Fruit fly (Drosophila melanogaster): ENCODE measurements around the gene CG13930.

The CG13930 gene

DNA sequence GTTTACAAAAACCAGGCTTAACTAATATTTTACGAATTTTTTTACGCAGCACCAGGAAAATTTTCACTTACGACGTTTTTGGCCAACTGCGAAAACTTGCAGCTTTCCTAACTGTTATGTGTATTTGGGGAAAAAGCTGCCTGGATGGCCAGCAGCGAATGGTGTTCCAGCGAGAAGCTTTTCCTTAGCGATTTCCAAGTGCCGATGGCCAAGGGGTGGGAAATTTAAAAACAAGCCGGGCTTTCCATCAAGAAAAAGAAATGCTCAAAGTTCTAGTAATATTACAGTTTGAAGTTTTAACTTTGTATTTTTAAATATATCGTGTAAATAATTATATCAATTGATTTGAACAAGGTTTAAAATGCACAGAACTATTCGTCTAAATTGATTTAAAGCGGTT, 34.9 kb downstream of the CG13930 start, which contains the start of gene nSyb:
TSS of gene nSyb (minus strand) at position 101 of the 400 bp plus-strand sequence.
- TF ChIP-seq CG5204 (GFP tag; optimal IDR thresholded peaks at IDR 0.05) (no peak), CG12768 (GFP tag; optimal IDR thresholded peaks at IDR 0.05) (no peak), cic (GFP tag; optimal IDR thresholded peaks at IDR 0.05) (no peak), cnc (optimal IDR thresholded peaks at IDR 0.05) (no peak), Clk (GFP tag; optimal IDR thresholded peaks at IDR 0.05) (no peak), CG1620 (GFP tag; optimal IDR thresholded peaks at IDR 0.05) (no peak), CG7045 (GFP tag; optimal IDR thresholded peaks at IDR 0.05) (no peak), CG7101 (tag; optimal IDR thresholded peaks at IDR 0.05) (no peak), CG14711 (tag; optimal IDR thresholded peaks at IDR 0.05) (no peak), pad (GFP tag; optimal IDR thresholded peaks at IDR 0.05) (no peak), tj (GFP tag; optimal IDR thresholded peaks at IDR 0.05) (no peak), CG33017 (tag; optimal IDR thresholded peaks at IDR 0.05) (no peak), CG11617 (GFP tag; optimal IDR thresholded peaks at IDR 0.05) (no peak)

DNA sequence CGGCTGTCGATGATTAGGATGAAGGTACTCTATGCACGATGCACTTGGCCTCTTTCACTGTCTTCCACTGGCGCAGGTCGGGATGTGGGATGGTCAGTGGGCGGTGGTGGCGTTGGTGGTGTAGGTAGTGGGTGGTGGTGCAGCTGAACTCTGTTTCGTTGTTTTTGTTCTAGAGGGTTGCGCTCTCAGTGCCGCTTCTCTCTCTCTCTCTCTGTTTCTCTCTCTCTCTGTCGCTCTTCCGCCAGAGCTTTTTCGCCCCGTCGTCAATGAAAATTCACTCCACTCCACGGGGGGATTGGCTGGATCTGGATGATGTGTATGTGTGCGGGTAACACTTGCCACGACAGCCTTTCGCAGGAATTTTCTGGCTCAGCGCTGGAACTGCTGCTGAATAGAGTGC, 35.6 kb downstream of the CG13930 start:
- TF ChIP-seq CG11617 (GFP tag; optimal IDR thresholded peaks at IDR 0.05): no peak
- no peak for TF ChIP-seq tj (GFP tag; optimal IDR thresholded peaks at IDR 0.05)
- TF ChIP-seq Clk (GFP tag; optimal IDR thresholded peaks at IDR 0.05): no peak
- TF ChIP-seq CG12768 (GFP tag; optimal IDR thresholded peaks at IDR 0.05): no peak
- no peak for TF ChIP-seq CG7045 (GFP tag; optimal IDR thresholded peaks at IDR 0.05)
- no peak for TF ChIP-seq ovo (GFP tag; optimal IDR thresholded peaks at IDR 0.05)
- TF ChIP-seq cic (GFP tag; optimal IDR thresholded peaks at IDR 0.05): no peak
- no peak for TF ChIP-seq kay (GFP tag; ENCODE audit: borderline replicate concordance)
- TF ChIP-seq Mnt (GFP tag; optimal IDR thresholded peaks at IDR 0.05): no peak
- TF ChIP-seq CG33017 (tag; optimal IDR thresholded peaks at IDR 0.05): no peak
- TF ChIP-seq bab1 (GFP tag; optimal IDR thresholded peaks at IDR 0.05): no peak
- no peak for TF ChIP-seq CG5204 (GFP tag; optimal IDR thresholded peaks at IDR 0.05)
- TF ChIP-seq cnc (optimal IDR thresholded peaks at IDR 0.05): no peak

DNA sequence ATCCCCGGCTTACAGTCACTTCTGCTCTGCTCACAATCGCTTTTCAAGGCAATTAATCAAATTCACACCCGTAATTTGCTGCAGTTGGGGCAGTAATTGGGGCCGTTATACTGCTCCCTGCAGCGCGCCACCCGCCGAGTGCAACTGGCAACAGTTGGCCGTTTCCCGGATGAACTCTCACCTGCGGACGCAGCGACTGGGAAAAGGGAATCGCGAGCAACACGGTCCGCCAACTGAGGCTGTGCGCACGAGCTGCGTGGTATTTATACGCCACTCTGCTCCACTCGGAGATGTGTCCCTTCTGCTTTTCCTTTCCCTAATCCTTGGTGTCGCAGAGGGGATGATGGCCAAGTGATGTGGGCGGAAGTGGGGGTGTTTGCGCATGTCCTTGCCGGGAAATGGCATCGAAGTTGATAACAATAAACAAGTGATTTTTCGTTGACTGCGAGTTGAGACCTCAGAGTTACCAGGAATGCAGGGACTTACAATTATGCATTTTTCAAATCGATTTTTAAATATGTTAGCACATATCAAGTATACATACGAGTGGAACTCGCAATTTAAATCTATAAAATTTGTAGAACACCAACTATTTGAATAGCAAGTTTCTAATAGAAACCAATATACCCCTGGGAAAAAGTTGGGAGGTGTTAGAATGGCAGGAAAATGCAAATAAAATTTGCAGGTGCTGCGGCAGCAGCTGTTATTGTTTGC, 43.3 kb downstream of the CG13930 start, which contains the start of gene GC:
TSS of gene GC (minus strand) at position 238 of the 714 bp plus-strand sequence.
- TF ChIP-seq CG33017 (tag; optimal IDR thresholded peaks at IDR 0.05) (no peak), CG7045 (GFP tag; optimal IDR thresholded peaks at IDR 0.05) (no peak)

DNA sequence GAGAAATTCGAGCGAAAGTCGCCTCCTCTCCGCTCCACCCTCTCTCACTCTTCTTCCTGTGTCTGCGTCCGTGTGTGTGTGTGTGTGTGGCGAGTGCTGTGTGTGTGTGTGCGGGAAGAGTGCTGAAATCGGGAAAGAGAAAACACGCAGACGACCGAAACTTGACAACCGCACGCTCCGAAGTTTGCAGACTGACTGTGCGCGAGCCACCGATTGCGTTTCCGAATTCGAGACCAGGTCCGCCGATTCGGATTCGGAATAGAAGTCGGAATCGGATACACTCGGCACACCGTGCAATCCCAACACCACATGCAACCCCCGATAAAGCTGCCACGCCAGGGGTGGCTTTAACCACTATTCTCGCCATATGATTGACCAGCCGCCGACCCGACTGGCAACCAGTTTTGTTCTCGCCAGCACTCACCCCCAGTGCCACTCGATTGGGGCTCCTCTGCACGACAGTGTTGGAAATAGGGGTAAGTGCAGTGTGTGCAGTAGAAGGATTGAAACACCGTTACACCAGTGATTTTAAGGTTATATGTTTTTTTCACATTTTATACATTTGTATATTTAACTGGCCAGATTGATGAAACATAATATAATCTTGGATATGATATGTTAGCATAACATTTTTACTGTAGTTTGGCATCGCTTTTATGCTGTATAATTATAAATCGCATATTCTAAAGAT, 44.2 kb downstream of the CG13930 start, which contains the start of gene CG13928:
TSS of gene CG13928 (minus strand) at position 202 of the 691 bp plus-strand sequence.
- no peak for TF ChIP-seq kay (GFP tag; ENCODE audit: borderline replicate concordance)
- TF ChIP-seq CG7045 (GFP tag; optimal IDR thresholded peaks at IDR 0.05): peak; percentile 13
- peak; percentile 35 for TF ChIP-seq cic (GFP tag; optimal IDR thresholded peaks at IDR 0.05)
- TF ChIP-seq Clk (GFP tag; optimal IDR thresholded peaks at IDR 0.05): peak; percentile 50
- no peak for TF ChIP-seq CG7101 (tag; optimal IDR thresholded peaks at IDR 0.05)
- TF ChIP-seq CG5204 (GFP tag; optimal IDR thresholded peaks at IDR 0.05): peak; percentile 35
- peak; percentile 44 for TF ChIP-seq toe (GFP tag; optimal IDR thresholded peaks at IDR 0.05)

DNA sequence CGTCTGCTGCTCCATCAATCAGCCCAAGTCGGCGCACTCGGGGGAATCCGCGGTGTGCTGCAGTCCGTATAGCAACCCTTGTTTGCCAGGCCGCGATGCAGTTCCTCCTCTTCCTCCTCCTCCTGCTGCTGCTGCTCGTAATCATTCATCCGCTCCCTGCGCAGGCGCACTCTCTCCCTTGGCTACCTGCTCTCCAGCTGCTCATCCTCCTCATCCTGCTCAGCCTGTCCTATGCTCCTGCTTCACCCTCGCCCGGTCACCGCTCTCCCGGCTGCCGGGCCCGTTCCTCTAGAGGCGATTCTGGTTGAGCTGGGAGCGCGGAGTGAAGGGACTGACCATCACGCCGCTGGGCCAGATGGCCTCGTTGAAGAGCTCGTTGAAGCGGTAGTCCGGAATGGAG, 45.6 kb downstream of the CG13930 start:
- TF ChIP-seq cic (GFP tag; optimal IDR thresholded peaks at IDR 0.05) (no peak), Mnt (GFP tag; optimal IDR thresholded peaks at IDR 0.05) (no peak), Hr96 (GFP tag; optimal IDR thresholded peaks at IDR 0.05) (no peak), CG7045 (GFP tag; optimal IDR thresholded peaks at IDR 0.05) (no peak), tj (GFP tag; optimal IDR thresholded peaks at IDR 0.05) (no peak), CG7101 (tag; optimal IDR thresholded peaks at IDR 0.05) (no peak), Crg-1 (GFP tag; optimal IDR thresholded peaks at IDR 0.05) (no peak)
